Worm (Caenorhabditis elegans) whole organism, L2 larva: ENCODE data around the gene B0464.6.

ENCODE experiments used
- C34F6.9 ChIP-seq: fragments of 150-350 bp; optimal IDR thresholded peaks from 2 replicates; lab custom pipeline; 2014; ENCODE audit warnings: missing biosample characterization, missing genetic modification characterization
- R02D3.7 ChIP-seq: fragments of 150-350 bp; optimal IDR thresholded peaks from 2 replicates; lab custom pipeline; 2014; ENCODE audit warnings: missing biosample characterization, missing genetic modification characterization
- Y55F3AM.14 ChIP-seq: fragments of 200-800 bp; sonication (Bioruptor generic); optimal IDR thresholded peaks from 2 replicates; lab custom pipeline; 2018; ENCODE audit warnings: mild to moderate bottlenecking, missing genetic modification characterization, missing compliant biosample characterization
- ZK546.5 ChIP-seq: sonication (generic microtip); optimal IDR thresholded peaks from 2 replicates; lab custom pipeline; 2017; ENCODE audit warnings: missing biosample characterization, missing genetic modification characterization
- alr-1 ChIP-seq: fragments of 150-350 bp; optimal IDR thresholded peaks from 2 replicates; lab custom pipeline; 2014; ENCODE audit warnings: missing biosample characterization, missing genetic modification characterization
- aly-2 ChIP-seq: fragments of 150-350 bp; optimal IDR thresholded peaks from 2 replicates; lab custom pipeline; 2014; ENCODE audit warnings: missing biosample characterization, missing genetic modification characterization
- ama-1 ChIP-seq: fragments of 150-350 bp; optimal IDR thresholded peaks from 2 replicates; lab custom pipeline; 2018; ENCODE audit warnings: inconsistent platforms
- blmp-1 ChIP-seq: sonication (generic microtip); optimal IDR thresholded peaks from 2 replicates; lab custom pipeline; 2017; ENCODE audit warnings: missing genetic modification characterization, mild to moderate bottlenecking, missing compliant biosample characterization, antibody characterized with exemption, moderate library complexity; ENCODE audit not compliant: insufficient read depth
- dmd-4 ChIP-seq: sonication (generic microtip); optimal IDR thresholded peaks from 2 replicates; lab custom pipeline; 2017; ENCODE audit warnings: missing biosample characterization, missing genetic modification characterization
- egl-27 ChIP-seq: sonication (generic microtip); optimal IDR thresholded peaks from 3 replicates; lab custom pipeline; 2017; ENCODE audit warnings: missing biosample characterization, missing genetic modification reagents, missing genetic modification characterization
- elt-1 ChIP-seq: fragments of 150-350 bp; optimal IDR thresholded peaks from 2 replicates; lab custom pipeline; 2014; ENCODE audit warnings: missing biosample characterization, missing genetic modification characterization
- elt-3 ChIP-seq: sonication (generic microtip); optimal IDR thresholded peaks from 2 replicates; lab custom pipeline; 2017; ENCODE audit warnings: missing biosample characterization, missing genetic modification characterization
- fos-1 ChIP-seq: fragments of 150-350 bp; optimal IDR thresholded peaks from 2 replicates; lab custom pipeline; 2014; ENCODE audit warnings: missing biosample characterization, missing genetic modification characterization
- lin-11 ChIP-seq: fragments of 150-350 bp; sonication (generic microtip); optimal IDR thresholded peaks from 2 replicates; lab custom pipeline; 2014; ENCODE audit warnings: missing biosample characterization, missing genetic modification characterization, inconsistent platforms, mixed read lengths
- lin-13 ChIP-seq: fragments of 150-350 bp; optimal IDR thresholded peaks from 2 replicates; lab custom pipeline; 2014; ENCODE audit warnings: missing biosample characterization, missing genetic modification reagents, missing genetic modification characterization
- lin-39 ChIP-seq: fragments of 150-350 bp; optimal IDR thresholded peaks from 2 replicates; lab custom pipeline; 2014; ENCODE audit warnings: missing biosample characterization, missing genetic modification reagents, missing genetic modification characterization
- lsy-2 ChIP-seq, 2 experiments: fragments of 150-350 bp in 1 of 2; sonication (generic microtip) in 1 of 2; optimal IDR thresholded peaks; 2 replicates each; lab custom pipeline; 2014 to 2017; ENCODE audit warnings: missing biosample characterization in 2 of 2, missing genetic modification characterization in 2 of 2
- mdl-1 ChIP-seq, 2 experiments: fragments of 150-350 bp in 1 of 2; sonication (generic microtip) in 1 of 2; optimal IDR thresholded peaks; 2 replicates each; lab custom pipeline; 2017; ENCODE audit warnings: missing biosample characterization in 2 of 2, missing genetic modification characterization in 2 of 2
- nhr-10 ChIP-seq: sonication (generic microtip); optimal IDR thresholded peaks from 2 replicates; lab custom pipeline; 2017; ENCODE audit warnings: missing biosample characterization, missing genetic modification characterization
- nhr-11 ChIP-seq: fragments of 150-350 bp; optimal IDR thresholded peaks from 2 replicates; lab custom pipeline; 2014; ENCODE audit warnings: missing biosample characterization, missing genetic modification characterization
- nhr-12 ChIP-seq: fragments of 150-350 bp; optimal IDR thresholded peaks from 2 replicates; lab custom pipeline; 2014; ENCODE audit warnings: missing biosample characterization, missing genetic modification characterization
- nhr-129 ChIP-seq: fragments of 150-350 bp; optimal IDR thresholded peaks from 2 replicates; lab custom pipeline; 2014; ENCODE audit warnings: missing biosample characterization, missing genetic modification characterization
- nhr-21 ChIP-seq: fragments of 150-350 bp; optimal IDR thresholded peaks from 2 replicates; lab custom pipeline; 2014; ENCODE audit warnings: missing biosample characterization, missing genetic modification characterization
- nhr-237 ChIP-seq: fragments of 150-350 bp; optimal IDR thresholded peaks from 2 replicates; lab custom pipeline; 2014; ENCODE audit warnings: missing biosample characterization, missing genetic modification characterization
- nhr-25 ChIP-seq: fragments of 150-350 bp; sonication (generic microtip); optimal IDR thresholded peaks from 3 replicates; lab custom pipeline; 2014; ENCODE audit warnings: missing biosample characterization, missing genetic modification characterization
- nhr-77 ChIP-seq: fragments of 150-350 bp; optimal IDR thresholded peaks from 2 replicates; lab custom pipeline; 2014; ENCODE audit warnings: missing biosample characterization, missing genetic modification characterization
- peb-1 ChIP-seq: fragments of 150-350 bp; optimal IDR thresholded peaks from 2 replicates; lab custom pipeline; 2014; ENCODE audit warnings: missing biosample characterization, missing genetic modification characterization
- skn-1 ChIP-seq: sonication (generic microtip); optimal IDR thresholded peaks from 2 replicates; lab custom pipeline; 2017; ENCODE audit warnings: missing biosample characterization, missing genetic modification characterization
- sma-3 ChIP-seq: sonication (generic microtip); optimal IDR thresholded peaks from 2 replicates; lab custom pipeline; 2016; ENCODE audit warnings: missing genetic modification reagents, missing genetic modification characterization, missing compliant biosample characterization
- sma-9 ChIP-seq, 2 experiments: fragments of 150-350 bp in 1 of 2; sonication (generic microtip) in 1 of 2; optimal IDR thresholded peaks; 2 replicates each; lab custom pipeline; 2014 to 2016; ENCODE audit warnings: missing genetic modification characterization in 2 of 2, mild to moderate bottlenecking in 1 of 2, missing biosample characterization in 1 of 2, missing compliant biosample characterization in 1 of 2, missing genetic modification reagents in 1 of 2, moderate library complexity in 1 of 2
- unc-55 ChIP-seq: fragments of 150-350 bp; sonication (generic microtip); optimal IDR thresholded peaks from 3 replicates; lab custom pipeline; 2014; ENCODE audit warnings: missing biosample characterization, missing genetic modification reagents, missing genetic modification characterization
- unc-62 ChIP-seq: fragments of 150-350 bp; optimal IDR thresholded peaks from 2 replicates; lab custom pipeline; 2014; ENCODE audit warnings: missing biosample characterization, missing genetic modification reagents, missing genetic modification characterization
- zag-1 ChIP-seq: fragments of 150-350 bp; optimal IDR thresholded peaks from 2 replicates; lab custom pipeline; 2014; ENCODE audit warnings: missing biosample characterization, missing genetic modification characterization
- ztf-1 ChIP-seq: fragments of 200-800 bp; sonication (Bioruptor generic); conservative IDR thresholded peaks from 2 replicates; pipeline ENCODE4 v1.3.6; 2022; ENCODE audit warnings: missing genetic modification characterization, missing compliant biosample characterization
- ztf-11 ChIP-seq: sonication (generic microtip); optimal IDR thresholded peaks from 2 replicates; lab custom pipeline; 2017; ENCODE audit warnings: missing biosample characterization, missing genetic modification characterization

Gene B0464.6

ce11 chrIII:9494209-9494608, 28.4 kb upstream of the B0464.6 start:
- TF ChIP-seq ZK546.5 (no peak), nhr-11 (tag; lab: Kevin White, UChicago) (no peak), lin-11 (tag; lab: Kevin White, UChicago) (no peak), ama-1 (lab: Kevin White, UChicago) (no peak), elt-3 (tag; lab: Kevin White, UChicago) (no peak), ztf-1 (GFP tag; lab: Robert Waterston, UW) (no peak), alr-1 (tag; lab: Kevin White, UChicago) (no peak), lin-39 (tag; lab: Kevin White, UChicago) (no peak), sma-9 (GFP tag; optimal IDR thresholded peaks at IDR 0.05; lab: Kevin White, UChicago) (no peak), sma-9 (tag; optimal IDR thresholded peaks at IDR 0.05; lab: Kevin White, UChicago) (no peak), unc-62 (GFP tag; lab: Kevin White, UChicago) (no peak), lsy-2 (tag; optimal IDR thresholded peaks at IDR 0.05; lab: Kevin White, UChicago) (no peak)

- TF ChIP-seq nhr-25 (tag; lab: Kevin White, UChicago): no peak
- no peak for TF ChIP-seq dmd-4
- TF ChIP-seq ztf-1 (GFP tag; lab: Robert Waterston, UW): no peak
- peak; percentile 5 for TF ChIP-seq C34F6.9 (tag; lab: Kevin White, UChicago)
- peak in 1 of 2 experiments; percentile 51 for TF ChIP-seq lsy-2 (tag; optimal IDR thresholded peaks at IDR 0.05; lab: Kevin White, UChicago)
- no peak for TF ChIP-seq mdl-1 (tag; optimal IDR thresholded peaks at IDR 0.05; lab: Kevin White, UChicago)
- no peak for TF ChIP-seq fos-1 (tag; lab: Kevin White, UChicago)
- no peak for TF ChIP-seq blmp-1 (tag; lab: Kevin White, UChicago)
- no peak for TF ChIP-seq Y55F3AM.14 (GFP tag; lab: Kevin White, UChicago)
- TF ChIP-seq unc-62 (GFP tag; lab: Kevin White, UChicago): no peak
- no peak for TF ChIP-seq ztf-11
- TF ChIP-seq nhr-129 (tag; lab: Kevin White, UChicago): peak; percentile 66
- no peak for TF ChIP-seq nhr-21 (tag; lab: Kevin White, UChicago)
- TF ChIP-seq unc-55 (GFP tag; lab: Kevin White, UChicago): peak; percentile 18
These were observed 25.2 kb upstream of the B0464.6 start, which contains the start of the genes dars-1 and ctr-9 for ce11 chrIII:9490783-9491547. dars-1 (minus strand) TSS chrIII:9491215. ctr-9 (plus strand) TSS chrIII:9491396.

ce11 chrIII:9489798-9490197, 24.0 kb upstream of the B0464.6 start:
- TF ChIP-seq elt-3 (tag; lab: Kevin White, UChicago) (no peak), unc-62 (GFP tag; lab: Kevin White, UChicago) (no peak), unc-55 (GFP tag; lab: Kevin White, UChicago) (no peak), ztf-1 (GFP tag; lab: Robert Waterston, UW) (no peak), peb-1 (tag; lab: Kevin White, UChicago) (no peak), nhr-77 (no peak), ZK546.5 (no peak), ama-1 (lab: Kevin White, UChicago) (no peak), egl-27 (tag; lab: Kevin White, UChicago) (no peak)

DNA sequence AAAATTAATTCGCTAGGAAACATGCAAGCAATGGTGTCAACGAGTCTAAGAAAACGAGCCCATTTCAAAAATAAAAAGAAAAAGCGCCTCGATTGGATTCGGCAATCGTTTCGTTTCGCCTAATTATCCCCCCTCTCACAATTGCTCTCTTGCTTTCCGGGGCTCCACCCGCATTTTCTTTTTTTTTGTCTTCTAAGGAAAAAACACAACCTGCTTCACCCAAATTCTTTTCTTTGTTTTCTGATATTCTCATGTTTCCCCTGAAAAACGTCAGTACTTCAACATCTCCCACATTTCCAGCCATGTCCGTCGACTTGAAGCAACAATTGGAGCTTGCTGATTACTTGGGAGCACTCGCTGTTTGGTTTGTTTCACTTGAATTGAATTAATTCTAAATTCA, 22.7 kb upstream of the B0464.6 start, which contains the start of gene nlp-36:
nlp-36 (plus strand) TSS at position 301 of the 400 bp plus-strand sequence.
- TF ChIP-seq lsy-2 (tag; optimal IDR thresholded peaks at IDR 0.05; lab: Kevin White, UChicago): peak in 1 of 2 experiments; percentile 2
- no peak for TF ChIP-seq unc-55 (GFP tag; lab: Kevin White, UChicago)

- TF ChIP-seq sma-3: no peak
- no peak for TF ChIP-seq nhr-10 (tag; lab: Kevin White, UChicago)
- no peak for TF ChIP-seq C34F6.9 (tag; lab: Kevin White, UChicago)
- TF ChIP-seq R02D3.7: no peak
- TF ChIP-seq aly-2 (tag; lab: Kevin White, UChicago): no peak
- TF ChIP-seq nhr-237 (tag; lab: Kevin White, UChicago): no peak
- TF ChIP-seq dmd-4: no peak
- TF ChIP-seq nhr-12 (tag; lab: Kevin White, UChicago): no peak
- TF ChIP-seq skn-1 (tag; lab: Kevin White, UChicago): no peak
- TF ChIP-seq ztf-11: no peak
- no peak for TF ChIP-seq zag-1 (tag; lab: Kevin White, UChicago)
- no peak for TF ChIP-seq lin-13 (GFP tag; lab: Kevin White, UChicago)
- no peak for TF ChIP-seq ZK546.5
- no peak for TF ChIP-seq nhr-11 (tag; lab: Kevin White, UChicago)
- no peak for TF ChIP-seq nhr-25 (tag; lab: Kevin White, UChicago)
- TF ChIP-seq elt-1 (tag; lab: Kevin White, UChicago): no peak
- no peak for TF ChIP-seq Y55F3AM.14 (GFP tag; lab: Kevin White, UChicago)
- no peak for TF ChIP-seq unc-55 (GFP tag; lab: Kevin White, UChicago)
These were observed 22.3 kb upstream of the B0464.6 start for ce11 chrIII:9488027-9488426.
